Fruit fly (Drosophila melanogaster) whole organism: ENCODE data around the gene CG18213.

Source experiments
- CG8478 ChIP-seq: fragments of >200 bp; optimal IDR thresholded peaks from 2 replicates; lab custom pipeline; 2018; ENCODE audit warnings: inconsistent platforms
- Dll ChIP-seq: fragments of >200 bp; optimal IDR thresholded peaks from 2 replicates; lab custom pipeline; 2017
- EcR ChIP-seq, 2 experiments: fragments of >200 bp; optimal IDR thresholded peaks; 2 replicates each; lab custom pipeline; 2017; ENCODE audit warnings: missing biosample characterization in 2 of 2, missing genetic modification characterization in 2 of 2, missing genetic modification reagents in 2 of 2
- pan ChIP-seq: fragments of >200 bp; optimal IDR thresholded peaks from 2 replicates; lab custom pipeline; 2017
- psq ChIP-seq: fragments of >200 bp; optimal IDR thresholded peaks from 2 replicates; lab custom pipeline; 2017
- usp ChIP-seq: fragments of >200 bp; optimal IDR thresholded peaks from 2 replicates; lab custom pipeline; 2017; ENCODE audit warnings: missing biosample characterization, missing genetic modification characterization, mixed read lengths

CG18213 gene

DNA sequence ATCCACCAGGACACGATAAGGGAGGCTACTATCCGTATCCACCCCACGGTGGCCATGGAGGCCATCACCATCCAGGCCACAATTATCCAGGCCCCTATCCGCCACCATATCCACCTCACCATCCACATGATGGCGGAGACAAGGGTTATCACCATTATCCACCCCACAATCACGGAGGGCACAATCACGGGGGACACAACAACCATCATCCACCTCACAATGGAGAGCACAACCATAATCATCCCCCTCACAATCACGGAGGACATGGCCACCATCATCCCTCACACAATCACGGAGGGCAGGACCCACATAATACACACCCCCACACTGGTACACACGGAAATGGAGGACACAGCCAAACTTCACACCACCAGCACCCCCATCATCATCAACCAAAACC lies 10.2 kb downstream of the CG18213 start:
- no peak for TF ChIP-seq psq (lab: Kevin White, UChicago)
- no peak for TF ChIP-seq usp (GFP tag; lab: Kevin White, UChicago)
- no peak for TF ChIP-seq Dll (lab: Kevin White, UChicago)
- no peak for TF ChIP-seq CG8478 (lab: Kevin White, UChicago)
- no peak for TF ChIP-seq EcR (GFP tag; optimal IDR thresholded peaks at IDR 0.05; lab: Kevin White, UChicago)
- no peak for TF ChIP-seq pan (lab: Kevin White, UChicago)

DNA sequence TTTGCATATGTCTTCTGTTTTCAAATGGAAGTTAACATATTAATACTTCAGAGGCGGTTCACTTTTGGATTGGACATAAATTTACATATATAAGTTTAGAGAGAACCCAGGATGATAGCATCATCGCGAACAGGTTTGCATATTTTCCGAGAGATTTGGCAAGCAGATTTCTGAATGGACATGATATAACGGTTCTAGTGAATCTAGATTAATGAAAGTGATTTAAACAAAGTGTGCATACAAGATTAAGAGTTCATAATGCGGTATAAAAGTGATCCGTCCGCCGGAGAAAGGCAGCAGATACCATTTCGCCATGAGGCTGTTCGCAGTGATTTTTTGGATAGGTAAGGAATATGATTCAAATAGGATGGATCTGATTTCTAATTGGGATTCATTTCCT lies 11.6 kb downstream of the CG18213 start, which contains the start of gene CG5225:
Gene CG5225, plus strand, starts transcription at position 301 of the 400 bp plus-strand sequence.
- TF ChIP-seq psq (lab: Kevin White, UChicago) (no peak), EcR (GFP tag; optimal IDR thresholded peaks at IDR 0.05; lab: Kevin White, UChicago) (no peak), pan (lab: Kevin White, UChicago) (no peak), usp (GFP tag; lab: Kevin White, UChicago) (no peak), Dll (lab: Kevin White, UChicago) (no peak), CG8478 (lab: Kevin White, UChicago) (no peak)

DNA sequence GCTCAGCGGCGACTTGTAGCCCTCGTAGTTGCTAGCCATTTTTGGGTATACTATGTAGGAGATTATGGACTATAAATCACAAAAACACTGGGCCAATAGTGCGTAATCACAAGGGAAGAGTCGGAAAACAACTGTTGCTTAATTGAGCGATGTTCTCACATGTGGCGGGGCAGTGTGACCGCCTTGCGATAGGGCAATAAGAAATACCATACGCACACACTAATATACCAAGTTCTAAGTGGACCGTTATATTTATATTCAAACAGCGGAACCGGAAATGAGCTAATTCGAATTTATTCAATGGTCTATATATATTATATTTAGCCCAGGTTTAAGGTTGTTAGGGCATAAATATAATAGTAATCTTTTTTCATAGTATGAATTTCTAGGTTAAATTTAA lies 19.0 kb downstream of the CG18213 start, which contains the start of gene Adsl:
Gene Adsl, minus strand, starts transcription at position 165 of the 400 bp plus-strand sequence.
- TF ChIP-seq psq (lab: Kevin White, UChicago) (no peak), pan (lab: Kevin White, UChicago) (no peak), CG8478 (lab: Kevin White, UChicago) (no peak), EcR (GFP tag; optimal IDR thresholded peaks at IDR 0.05; lab: Kevin White, UChicago) (no peak), usp (GFP tag; lab: Kevin White, UChicago) (no peak), Dll (lab: Kevin White, UChicago) (no peak)

DNA sequence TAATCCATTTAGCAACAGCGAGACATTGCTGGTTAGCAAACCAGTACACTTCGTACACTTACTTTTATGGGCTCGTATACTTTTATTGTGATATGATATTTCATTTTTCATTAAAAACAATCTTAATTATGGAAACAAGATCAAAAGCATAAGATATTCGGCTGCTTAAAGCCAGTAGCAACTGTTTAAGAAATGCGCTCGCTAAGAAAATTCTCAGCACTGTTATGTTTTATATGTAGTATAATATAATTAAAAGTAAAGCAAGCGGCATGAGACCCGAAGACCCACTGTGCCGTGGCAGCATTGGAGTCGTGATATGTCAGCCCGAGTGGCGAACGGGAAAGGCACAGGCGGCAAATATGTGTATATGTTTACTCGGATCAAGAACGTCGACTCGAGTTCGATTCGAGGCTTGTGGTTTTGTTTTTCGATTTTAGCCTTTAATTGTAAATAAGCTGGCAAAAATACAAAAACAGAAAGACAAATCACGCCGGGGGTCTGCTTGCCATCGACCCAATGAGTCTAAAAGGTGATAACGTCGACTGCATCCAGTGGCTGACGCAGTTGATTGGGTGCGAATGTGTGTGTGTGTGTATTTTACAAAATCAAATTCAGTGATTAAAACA lies 21.0 kb downstream of the CG18213 start:
- TF ChIP-seq CG8478 (lab: Kevin White, UChicago): no peak
- no peak for TF ChIP-seq pan (lab: Kevin White, UChicago)
- TF ChIP-seq Dll (lab: Kevin White, UChicago): no peak
- no peak for TF ChIP-seq psq (lab: Kevin White, UChicago)
- TF ChIP-seq usp (GFP tag; lab: Kevin White, UChicago): no peak
- TF ChIP-seq EcR (GFP tag; optimal IDR thresholded peaks at IDR 0.05; lab: Kevin White, UChicago): no peak

DNA sequence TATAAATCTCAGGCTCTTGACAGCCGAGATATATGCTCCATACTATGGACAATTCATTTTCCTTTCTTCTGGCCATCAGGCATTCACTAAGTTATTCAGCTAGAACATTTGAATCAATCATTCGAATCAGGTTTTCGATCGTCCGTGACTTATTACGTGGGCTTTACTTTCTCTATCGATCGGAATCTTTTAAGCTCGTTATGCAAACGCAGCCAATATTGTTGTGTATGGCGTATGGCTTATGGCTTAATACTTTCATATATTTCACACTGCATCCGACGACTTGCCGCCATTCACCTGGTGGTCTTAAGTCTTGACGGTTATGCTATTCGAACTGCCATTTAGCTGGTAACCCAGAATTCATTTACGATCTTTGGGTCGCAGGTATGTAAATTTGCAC lies 23.8 kb downstream of the CG18213 start:
- no peak for TF ChIP-seq usp (GFP tag; lab: Kevin White, UChicago)
- no peak for TF ChIP-seq Dll (lab: Kevin White, UChicago)
- no peak for TF ChIP-seq EcR (GFP tag; optimal IDR thresholded peaks at IDR 0.05; lab: Kevin White, UChicago)
- no peak for TF ChIP-seq pan (lab: Kevin White, UChicago)
- TF ChIP-seq CG8478 (lab: Kevin White, UChicago): no peak
- no peak for TF ChIP-seq psq (lab: Kevin White, UChicago)

DNA sequence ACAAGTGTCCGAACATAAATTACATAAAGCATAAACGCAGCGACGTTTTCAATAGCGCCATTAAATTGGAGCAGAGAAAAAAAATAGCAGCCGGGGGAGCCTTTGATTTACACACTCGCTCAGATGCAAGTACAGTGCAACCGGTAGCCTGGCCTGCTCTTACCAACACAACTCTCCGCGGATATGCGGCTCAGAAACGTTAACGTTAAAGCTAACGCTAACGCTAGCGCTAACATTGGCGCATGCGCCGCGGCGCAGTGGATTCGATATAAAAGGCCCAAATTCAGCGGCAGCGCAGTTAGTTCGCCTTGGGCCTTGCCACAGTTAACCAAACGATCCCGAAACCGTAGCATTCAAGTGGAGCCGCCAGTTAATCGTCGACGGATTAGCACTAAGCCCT lies 25.7 kb downstream of the CG18213 start, which contains the start of gene Pxd:
Gene Pxd, plus strand, starts transcription at position 301 of the 400 bp plus-strand sequence.
- TF ChIP-seq usp (GFP tag; lab: Kevin White, UChicago) (no peak), Dll (lab: Kevin White, UChicago) (no peak), EcR (GFP tag; optimal IDR thresholded peaks at IDR 0.05; lab: Kevin White, UChicago) (no peak), CG8478 (lab: Kevin White, UChicago) (no peak), pan (lab: Kevin White, UChicago) (no peak), psq (lab: Kevin White, UChicago) (no peak)

DNA sequence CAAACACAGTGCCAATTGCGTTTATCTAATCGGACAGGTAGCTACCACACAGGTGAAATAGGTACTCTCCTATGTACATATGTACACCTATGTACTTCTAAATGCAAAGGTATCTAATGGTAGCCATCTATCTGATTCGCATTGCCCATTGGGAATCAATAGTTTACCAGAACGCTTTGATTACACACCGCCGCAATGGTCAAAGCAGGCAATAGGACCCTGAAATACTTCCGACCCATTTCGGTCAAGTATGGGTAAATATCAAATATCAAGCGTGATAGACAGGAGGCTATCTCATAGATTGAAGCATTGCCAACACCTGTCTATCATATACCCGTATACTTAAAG lies 31.4 kb downstream of the CG18213 start:
- TF ChIP-seq pan (lab: Kevin White, UChicago) (no peak), psq (lab: Kevin White, UChicago) (no peak), CG8478 (lab: Kevin White, UChicago) (no peak), EcR (GFP tag; optimal IDR thresholded peaks at IDR 0.05; lab: Kevin White, UChicago) (no peak), Dll (lab: Kevin White, UChicago) (no peak), usp (GFP tag; lab: Kevin White, UChicago) (no peak)

DNA sequence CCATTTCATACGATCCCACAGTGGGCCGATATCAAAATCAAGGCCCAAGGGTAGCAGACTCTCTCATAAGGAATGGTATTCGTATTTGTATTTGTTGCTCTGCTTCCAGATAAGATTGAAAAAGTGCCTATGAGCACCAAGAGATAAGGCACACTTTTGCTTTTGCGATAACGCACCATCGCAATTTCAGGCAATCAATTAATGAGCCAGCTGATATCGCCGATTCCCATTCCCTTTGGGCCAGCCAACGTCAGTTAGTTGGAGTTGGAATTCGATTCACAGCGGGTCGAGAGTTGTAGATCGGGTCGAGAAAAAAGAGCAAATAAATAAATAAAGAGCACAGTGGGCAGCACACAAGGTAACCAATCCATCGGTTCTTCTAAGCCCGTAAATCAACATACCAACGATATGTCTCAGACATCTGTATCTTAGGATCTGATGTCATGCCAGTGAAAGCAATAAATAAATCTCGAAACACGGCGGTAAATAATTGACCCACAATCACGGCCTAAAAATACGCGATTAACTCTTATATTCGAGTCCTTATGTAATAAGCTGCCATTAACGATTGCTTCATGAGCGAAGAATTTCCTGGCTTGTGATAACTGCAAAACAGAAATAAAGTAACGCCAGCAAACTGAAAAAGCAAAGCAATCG lies 31.9 kb downstream of the CG18213 start, which contains the start of gene CG8907:
Gene CG8907, plus strand, starts transcription at position 252 of the 657 bp plus-strand sequence.
- TF ChIP-seq usp (GFP tag; lab: Kevin White, UChicago): no peak
- TF ChIP-seq Dll (lab: Kevin White, UChicago): no peak
- no peak for TF ChIP-seq EcR (GFP tag; optimal IDR thresholded peaks at IDR 0.05; lab: Kevin White, UChicago)
- no peak for TF ChIP-seq CG8478 (lab: Kevin White, UChicago)
- TF ChIP-seq pan (lab: Kevin White, UChicago): no peak
- TF ChIP-seq psq (lab: Kevin White, UChicago): no peak

DNA sequence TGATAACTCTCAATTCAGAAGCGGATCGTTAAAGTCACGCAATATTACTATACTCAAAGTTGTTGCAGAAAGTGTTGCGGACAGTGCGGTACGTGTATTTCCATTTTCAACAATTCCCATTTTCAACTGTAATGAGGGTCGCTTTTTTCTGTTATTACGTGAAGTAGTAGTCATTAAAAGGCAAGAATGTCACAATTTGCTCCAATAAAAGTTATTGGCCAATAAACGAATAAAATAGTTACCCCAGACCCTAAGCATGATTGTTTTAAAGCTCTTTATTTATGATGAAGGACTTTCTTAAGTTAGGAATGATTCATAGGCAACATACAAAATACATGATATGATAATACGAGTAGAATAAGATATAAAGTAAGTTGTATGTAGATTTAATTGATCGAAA lies 32.7 kb downstream of the CG18213 start:
- TF ChIP-seq pan (lab: Kevin White, UChicago): no peak
- no peak for TF ChIP-seq CG8478 (lab: Kevin White, UChicago)
- TF ChIP-seq usp (GFP tag; lab: Kevin White, UChicago): no peak
- no peak for TF ChIP-seq Dll (lab: Kevin White, UChicago)
- TF ChIP-seq psq (lab: Kevin White, UChicago): no peak
- no peak for TF ChIP-seq EcR (GFP tag; optimal IDR thresholded peaks at IDR 0.05; lab: Kevin White, UChicago)

DNA sequence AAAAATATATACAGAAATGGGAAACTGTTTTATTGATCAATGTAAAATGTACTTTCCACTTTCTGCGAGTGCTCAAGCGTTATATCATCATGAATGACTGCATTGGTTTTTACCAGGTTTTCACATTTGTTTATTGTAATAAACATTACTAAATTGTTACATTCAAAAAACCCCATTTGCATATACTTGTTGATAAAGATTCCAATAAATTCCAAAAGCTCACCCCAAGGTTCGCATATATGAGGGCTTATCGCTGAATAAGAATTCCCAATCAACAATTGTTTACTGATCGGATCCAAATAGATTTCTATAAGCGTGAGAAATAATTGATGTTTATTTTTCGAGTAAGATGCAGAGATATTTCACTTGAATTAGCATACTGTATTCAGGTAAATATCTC lies 36.5 kb downstream of the CG18213 start:
- TF ChIP-seq psq (lab: Kevin White, UChicago) (no peak), Dll (lab: Kevin White, UChicago) (no peak), usp (GFP tag; lab: Kevin White, UChicago) (no peak), EcR (GFP tag; optimal IDR thresholded peaks at IDR 0.05; lab: Kevin White, UChicago) (no peak), pan (lab: Kevin White, UChicago) (no peak), CG8478 (lab: Kevin White, UChicago) (no peak)
